Fruit fly (Drosophila melanogaster) whole organism, wandering third instar larva: ENCODE results near the gene U4-U6-60K.
A peak's percentile ranks its signal among the peaks of the same experiment; 100 is the strongest.

Experiments used
- Abd-B ChIP-seq: fragments of >200 bp; optimal IDR thresholded peaks from 2 replicates; lab custom pipeline; 2017; ENCODE audit warnings: missing biosample characterization, missing genetic modification characterization
- CG32264 ChIP-seq: fragments of 200-800 bp; sonication (Bioruptor generic); optimal IDR thresholded peaks from 2 replicates; lab custom pipeline; 2016; ENCODE audit warnings: missing biosample characterization, missing genetic modification characterization
- CG9705 ChIP-seq: fragments of 200-800 bp; sonication (Bioruptor generic); optimal IDR thresholded peaks from 2 replicates; lab custom pipeline; 2018; ENCODE audit warnings: missing biosample characterization, mild to moderate bottlenecking, missing genetic modification characterization
- Dfd ChIP-seq: fragments of >200 bp; optimal IDR thresholded peaks from 2 replicates; lab custom pipeline; 2017; ENCODE audit warnings: missing biosample characterization, missing genetic modification characterization
- GATAd ChIP-seq: sonication (Bioruptor generic); optimal IDR thresholded peaks from 2 replicates; lab custom pipeline; 2016; ENCODE audit warnings: missing biosample characterization, missing genetic modification characterization
- HLH106 ChIP-seq: fragments of 200-800 bp; optimal IDR thresholded peaks from 3 replicates; lab custom pipeline; 2019; ENCODE audit warnings: missing biosample characterization, mild to moderate bottlenecking, missing genetic modification characterization, moderate library complexity
- Hnf4 ChIP-seq: fragments of 200-800 bp; sonication (Bioruptor generic); optimal IDR thresholded peaks from 2 replicates; lab custom pipeline; 2016; ENCODE audit warnings: missing biosample characterization, mild to moderate bottlenecking, missing genetic modification characterization
- Hr78 ChIP-seq: fragments of >200 bp; optimal IDR thresholded peaks from 2 replicates; lab custom pipeline; 2017; ENCODE audit warnings: missing biosample characterization, missing genetic modification characterization
- Hr83 ChIP-seq: fragments of 200-300 bp; sonication (Bioruptor generic); optimal IDR thresholded peaks from 2 replicates; lab custom pipeline; 2016; ENCODE audit warnings: missing biosample characterization, mild to moderate bottlenecking, missing genetic modification characterization, moderate library complexity; ENCODE audit not compliant: poor library complexity, severe bottlenecking
- Jra ChIP-seq: sonication (Bioruptor generic); optimal IDR thresholded peaks from 2 replicates; lab custom pipeline; 2016; ENCODE audit warnings: missing biosample characterization, missing genetic modification characterization
- Mio ChIP-seq: sonication (Bioruptor generic); optimal IDR thresholded peaks from 2 replicates; lab custom pipeline; 2016; ENCODE audit warnings: missing biosample characterization, missing genetic modification characterization
- Myc ChIP-seq: fragments of >200 bp; optimal IDR thresholded peaks from 2 replicates; lab custom pipeline; 2017
- N ChIP-seq: fragments of >200 bp; optimal IDR thresholded peaks from 2 replicates; lab custom pipeline; 2018; ENCODE audit warnings: missing biosample characterization, missing external identifiers, missing genetic modification characterization
- OdsH ChIP-seq: fragments of 200-800 bp; sonication (Bioruptor generic); optimal IDR thresholded peaks from 2 replicates; lab custom pipeline; 2016; ENCODE audit warnings: missing biosample characterization, mild to moderate bottlenecking, missing genetic modification characterization
- Rel ChIP-seq, 2 experiments: fragments of 200-800 bp; sonication (Bioruptor generic) in 1 of 2; optimal IDR thresholded peaks; 2 replicates in 1 of 2; 3 replicates in 1 of 2; lab custom pipeline; 2016 to 2019; ENCODE audit warnings: mild to moderate bottlenecking in 2 of 2, missing biosample characterization in 2 of 2, missing genetic modification characterization in 2 of 2, moderate library complexity in 1 of 2
- Sp1 ChIP-seq: fragments of 200-800 bp; sonication (Bioruptor generic); optimal IDR thresholded peaks from 3 replicates; lab custom pipeline; 2019; ENCODE audit warnings: missing biosample characterization, mild to moderate bottlenecking, missing genetic modification characterization, moderate library complexity
- Vsx2 ChIP-seq: fragments of 200-300, 225-300 bp; sonication (Bioruptor generic); optimal IDR thresholded peaks from 2 replicates; lab custom pipeline; 2018; ENCODE audit warnings: missing biosample characterization, missing genetic modification characterization; ENCODE audit not compliant: partially characterized antibody
- br ChIP-seq: fragments of 200-800 bp; sonication (Bioruptor generic); optimal IDR thresholded peaks from 2 replicates; lab custom pipeline; 2016; ENCODE audit warnings: missing biosample characterization, missing genetic modification characterization
- brk ChIP-seq: fragments of 200-800 bp; sonication (Bioruptor generic); optimal IDR thresholded peaks from 2 replicates; lab custom pipeline; 2016; ENCODE audit warnings: missing biosample characterization, mild to moderate bottlenecking, missing genetic modification characterization
- dmrt93B ChIP-seq: fragments of 200-800 bp; sonication (Bioruptor generic); optimal IDR thresholded peaks from 2 replicates; lab custom pipeline; 2018; ENCODE audit warnings: missing biosample characterization, mild to moderate bottlenecking, missing genetic modification characterization
- foxo ChIP-seq, 2 experiments: fragments of 200-800 bp; sonication (Bioruptor generic); optimal IDR thresholded peaks; 2 replicates in 1 of 2; 3 replicates in 1 of 2; lab custom pipeline; 2016 to 2017; ENCODE audit warnings: missing biosample characterization in 2 of 2, missing genetic modification characterization in 2 of 2
- fru ChIP-seq: fragments of 200-800 bp; sonication (Bioruptor generic); optimal IDR thresholded peaks from 3 replicates; lab custom pipeline; 2016; ENCODE audit warnings: missing biosample characterization, mild to moderate bottlenecking, missing genetic modification characterization
- h ChIP-seq: fragments of 200-800 bp; sonication (Bioruptor generic); optimal IDR thresholded peaks from 3 replicates; lab custom pipeline; 2016; ENCODE audit warnings: missing biosample characterization, mild to moderate bottlenecking, missing genetic modification characterization
- jim ChIP-seq: fragments of 175-275, 200-325 bp; sonication (Bioruptor generic); optimal IDR thresholded peaks from 2 replicates; lab custom pipeline; 2016; ENCODE audit warnings: missing biosample characterization, mild to moderate bottlenecking, missing genetic modification characterization
- lola ChIP-seq: fragments of >200 bp; optimal IDR thresholded peaks from 2 replicates; lab custom pipeline; 2017; ENCODE audit warnings: missing biosample characterization, missing genetic modification characterization
- pan ChIP-seq: fragments of >200 bp; optimal IDR thresholded peaks from 2 replicates; lab custom pipeline; 2017
- psq ChIP-seq: fragments of 200-800 bp; sonication (Bioruptor generic); optimal IDR thresholded peaks from 3 replicates; lab custom pipeline; 2017; ENCODE audit warnings: missing biosample characterization, mild to moderate bottlenecking, missing genetic modification characterization, moderate library complexity
- rgr ChIP-seq: fragments of 200-800 bp; sonication (Bioruptor generic); optimal IDR thresholded peaks from 3 replicates; lab custom pipeline; 2016; ENCODE audit warnings: missing biosample characterization, mild to moderate bottlenecking, missing genetic modification characterization
- sage ChIP-seq: fragments of 200-800 bp; sonication (Bioruptor generic); optimal IDR thresholded peaks from 2 replicates; lab custom pipeline; 2016; ENCODE audit warnings: missing biosample characterization, mild to moderate bottlenecking, missing genetic modification characterization
- sv ChIP-seq: fragments of 200-800 bp; sonication (Bioruptor generic); optimal IDR thresholded peaks from 3 replicates; lab custom pipeline; 2016; ENCODE audit warnings: missing biosample characterization, missing genetic modification characterization
- woc ChIP-seq: sonication (Bioruptor generic); optimal IDR thresholded peaks from 2 replicates; lab custom pipeline; 2016; ENCODE audit warnings: missing biosample characterization, mild to moderate bottlenecking, missing genetic modification characterization

Gene U4-U6-60K

dm6 chr3L:17532898-17533700 lies 19.4 kb upstream of the U4-U6-60K start (continued):
- TF ChIP-seq Hr83 (GFP tag; lab: Kevin White, UChicago): peak; percentile 83
- peak; percentile 65 for TF ChIP-seq sage (GFP tag; lab: Kevin White, UChicago)
- TF ChIP-seq CG9705: no peak

- TF ChIP-seq foxo (GFP tag; optimal IDR thresholded peaks at IDR 0.05; lab: Kevin White, UChicago) (peak in 1 of 2 experiments; percentile 26), rgr (GFP tag; lab: Kevin White, UChicago) (peak; percentile 21), Hr78 (GFP tag; lab: Kevin White, UChicago) (no peak)
Observed at dm6 chr3L:17532197-17532596, 18.5 kb upstream of the U4-U6-60K start.

dm6 chr3L:17531397-17531796 lies 17.7 kb upstream of the U4-U6-60K start:
- TF ChIP-seq Rel (GFP tag; optimal IDR thresholded peaks at IDR 0.05; lab: Kevin White, UChicago) (no peak), Rel (tag; optimal IDR thresholded peaks at IDR 0.05; lab: Kevin White, UChicago) (peak; percentile 96), dmrt93B (no peak)

dm6 chr3L:17530471-17531149 lies 16.9 kb upstream of the U4-U6-60K start:
- no peak for TF ChIP-seq Rel (GFP tag; optimal IDR thresholded peaks at IDR 0.05; lab: Kevin White, UChicago)
- TF ChIP-seq Rel (tag; optimal IDR thresholded peaks at IDR 0.05; lab: Kevin White, UChicago): no peak
- TF ChIP-seq Vsx2: peak; percentile 41
- TF ChIP-seq psq (GFP tag; lab: Kevin White, UChicago): peak; percentile 86
- peak; percentile 18 for TF ChIP-seq fru (GFP tag; lab: Kevin White, UChicago)
- TF ChIP-seq Dfd (GFP tag; lab: Kevin White, UChicago): peak; percentile 94
- TF ChIP-seq foxo (GFP tag; optimal IDR thresholded peaks at IDR 0.05; lab: Kevin White, UChicago): no peak

DNA sequence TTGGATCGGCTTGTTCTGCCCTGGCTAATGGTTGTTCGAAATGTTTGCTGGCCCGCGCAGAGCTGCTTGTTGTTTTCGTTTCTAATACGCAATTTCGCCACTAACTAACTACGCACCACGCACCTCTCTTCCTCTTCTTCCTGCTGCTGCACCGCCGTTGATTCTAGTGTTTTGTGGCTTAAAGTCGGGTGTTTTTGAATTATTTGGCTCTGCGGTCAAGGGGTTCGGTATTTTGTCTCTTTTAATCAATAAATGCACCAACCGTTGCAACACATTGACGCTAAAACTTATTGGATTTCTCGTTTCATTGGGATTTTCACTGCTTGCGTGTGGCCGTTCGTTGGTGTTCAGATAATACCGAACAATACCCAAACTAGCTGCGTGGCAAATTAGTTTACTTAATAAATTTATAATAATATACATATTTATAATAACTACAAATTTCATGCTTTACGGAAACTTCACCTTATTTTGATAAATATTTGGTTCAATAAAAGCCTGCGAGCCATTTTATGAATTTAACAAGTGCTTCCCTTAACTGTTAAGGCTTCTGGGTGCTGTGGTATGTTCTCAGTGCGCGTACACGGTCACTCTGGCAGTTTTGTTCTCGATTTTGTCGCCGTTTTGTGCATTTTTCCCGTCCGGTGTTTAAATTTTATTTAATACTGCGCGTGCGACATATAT lies 15.9 kb upstream of the U4-U6-60K start, which contains the start of the genes Edc3 and Nedd4:
Edc3 (minus strand) TSS at position 351 of the 684 bp plus-strand sequence.
Nedd4 (plus strand) TSS at position 571 of the 684 bp plus-strand sequence.
- TF ChIP-seq brk (GFP tag; lab: Kevin White, UChicago) (peak; percentile 12), rgr (GFP tag; lab: Kevin White, UChicago) (peak; percentile 12), dmrt93B (no peak), Jra (GFP tag; lab: Kevin White, UChicago) (no peak), Myc (lab: Kevin White, UChicago) (no peak), Abd-B (GFP tag; lab: Kevin White, UChicago) (no peak), jim (GFP tag; lab: Kevin White, UChicago) (no peak), CG32264 (GFP tag; lab: Kevin White, UChicago) (no peak), foxo (GFP tag; optimal IDR thresholded peaks at IDR 0.05; lab: Kevin White, UChicago) (peak in 1 of 2 experiments; percentile 6), pan (lab: Kevin White, UChicago) (no peak), OdsH (GFP tag; lab: Kevin White, UChicago) (no peak), Hnf4 (GFP tag; lab: Kevin White, UChicago) (no peak), sv (no peak), Mio (GFP tag; lab: Kevin White, UChicago) (no peak), N (GFP tag; lab: Kevin White, UChicago) (no peak), HLH106 (peak; percentile 33), lola (GFP tag; lab: Kevin White, UChicago) (no peak), psq (GFP tag; lab: Kevin White, UChicago) (no peak), Vsx2 (peak; percentile 13), br (no peak), GATAd (GFP tag; lab: Kevin White, UChicago) (no peak), fru (GFP tag; lab: Kevin White, UChicago) (no peak), h (GFP tag; lab: Kevin White, UChicago) (peak; percentile 23), woc (GFP tag; lab: Kevin White, UChicago) (no peak), Hr78 (GFP tag; lab: Kevin White, UChicago) (no peak), Sp1 (GFP tag; lab: Kevin White, UChicago) (peak; percentile 62), Rel (GFP tag; optimal IDR thresholded peaks at IDR 0.05; lab: Kevin White, UChicago) (no peak), Rel (tag; optimal IDR thresholded peaks at IDR 0.05; lab: Kevin White, UChicago) (peak; percentile 94), CG9705 (peak; percentile 14)
